Worm (Caenorhabditis elegans): ENCODE results near the gene C34C12.8.

Gene C34C12.8

ce11 chrIII:3470973-3471372, 10.8 kb downstream of the C34C12.8 start:
- TF ChIP-seq aly-1 (tag; optimal IDR thresholded peaks at IDR 0.05) = no peak
- TF ChIP-seq B0310.2 (tag; optimal IDR thresholded peaks at IDR 0.05) = no peak
- TF ChIP-seq F13C5.2 (tag; optimal IDR thresholded peaks at IDR 0.05) = no peak
- no peak for TF ChIP-seq tbx-11 (GFP tag; IDR thresholded peaks at IDR 0.05)
- no peak for TF ChIP-seq ets-7 (tag; optimal IDR thresholded peaks at IDR 0.05)
- no peak for TF ChIP-seq ama-1 (optimal IDR thresholded peaks at IDR 0.05)
- TF ChIP-seq flt-1 (GFP tag; IDR thresholded peaks at IDR 0.05) = no peak
- no peak for TF ChIP-seq scrt-1 (GFP tag; IDR thresholded peaks at IDR 0.05)
- TF ChIP-seq ceh-36 (tag; optimal IDR thresholded peaks at IDR 0.05) = no peak
- TF ChIP-seq tra-4 (tag; optimal IDR thresholded peaks at IDR 0.05) = no peak
- TF ChIP-seq tbx-37 (GFP tag; conservative IDR thresholded peaks at IDR 0.05) = no peak
- no peak for TF ChIP-seq hmbx-1 (tag; optimal IDR thresholded peaks at IDR 0.05)
- TF ChIP-seq ceh-13 (GFP tag; optimal IDR thresholded peaks at IDR 0.05) = no peak
- no peak for TF ChIP-seq sea-1 (GFP tag; conservative IDR thresholded peaks at IDR 0.05)
- TF ChIP-seq hnd-1 (tag; optimal IDR thresholded peaks at IDR 0.05) = no peak
- TF ChIP-seq hmg-4 (GFP tag; optimal IDR thresholded peaks at IDR 0.05) = no peak
- no peak for TF ChIP-seq pes-1 (GFP tag; IDR thresholded peaks at IDR 0.05)

DNA sequence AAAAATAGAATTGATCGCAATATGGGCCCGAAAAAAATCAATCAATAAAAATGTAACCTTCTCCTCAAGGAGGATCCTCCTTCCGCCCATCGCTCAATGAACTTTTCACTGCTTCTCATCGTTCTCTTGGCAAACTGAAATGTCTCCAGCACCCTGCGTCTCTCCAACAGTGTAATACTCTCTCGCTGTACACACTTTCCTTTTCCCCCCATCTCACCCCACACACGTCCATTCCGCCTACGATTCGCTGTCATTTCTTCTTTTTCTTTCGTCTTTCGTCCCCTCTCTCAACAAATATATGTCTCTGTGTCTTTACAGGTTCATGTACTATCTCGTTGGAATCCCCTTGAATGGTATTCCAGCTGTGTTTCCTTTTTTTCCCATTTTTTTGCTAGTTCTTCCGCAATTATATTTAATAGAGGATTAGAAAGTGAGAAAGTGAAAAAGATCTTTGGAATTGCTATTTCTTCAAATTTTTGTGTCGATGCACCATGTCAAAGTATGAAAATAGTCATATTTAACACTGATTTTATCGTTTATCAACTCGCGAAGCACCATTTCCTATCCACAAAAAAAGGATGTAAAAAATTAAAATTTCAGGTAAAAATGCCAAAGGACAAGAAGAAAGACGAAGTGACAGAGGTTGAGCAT, 11.3 kb downstream of the C34C12.8 start, which contains the start of gene rsu-1:
TSS of gene rsu-1 (plus strand) at position 601 of the 651 bp plus-strand sequence.
- peak; percentile 26 for TF ChIP-seq F13C5.2 (tag; optimal IDR thresholded peaks at IDR 0.05)
- TF ChIP-seq ama-1 (optimal IDR thresholded peaks at IDR 0.05) = no peak
- TF ChIP-seq aly-1 (tag; optimal IDR thresholded peaks at IDR 0.05) = no peak
- TF ChIP-seq tbx-37 (GFP tag; conservative IDR thresholded peaks at IDR 0.05) = no peak
- no peak for TF ChIP-seq hmbx-1 (tag; optimal IDR thresholded peaks at IDR 0.05)
- no peak for TF ChIP-seq ceh-36 (tag; optimal IDR thresholded peaks at IDR 0.05)

ce11 chrIII:3475014-3475413, 14.8 kb downstream of the C34C12.8 start:
- TF ChIP-seq ceh-36 (tag; optimal IDR thresholded peaks at IDR 0.05) = no peak

ce11 chrIII:3475497-3475896, 15.3 kb downstream of the C34C12.8 start, which contains the start of gene C34C12.9:
TSS of gene C34C12.9 (minus strand) at chrIII:3475512.
- TF ChIP-seq hmg-4 (GFP tag; optimal IDR thresholded peaks at IDR 0.05) = no peak
- TF ChIP-seq flt-1 (GFP tag; IDR thresholded peaks at IDR 0.05) = no peak
- TF ChIP-seq ceh-36 (tag; optimal IDR thresholded peaks at IDR 0.05) = no peak
- no peak for TF ChIP-seq tra-4 (tag; optimal IDR thresholded peaks at IDR 0.05)
- TF ChIP-seq F13C5.2 (tag; optimal IDR thresholded peaks at IDR 0.05) = no peak
- no peak for TF ChIP-seq tbx-37 (GFP tag; conservative IDR thresholded peaks at IDR 0.05)
- no peak for TF ChIP-seq ceh-13 (GFP tag; optimal IDR thresholded peaks at IDR 0.05)
- no peak for TF ChIP-seq ets-7 (tag; optimal IDR thresholded peaks at IDR 0.05)
- no peak for TF ChIP-seq hnd-1 (tag; optimal IDR thresholded peaks at IDR 0.05)
- no peak for TF ChIP-seq tbx-11 (GFP tag; IDR thresholded peaks at IDR 0.05)
- TF ChIP-seq B0310.2 (tag; optimal IDR thresholded peaks at IDR 0.05) = no peak
- no peak for TF ChIP-seq ama-1 (optimal IDR thresholded peaks at IDR 0.05)
- no peak for TF ChIP-seq aly-1 (tag; optimal IDR thresholded peaks at IDR 0.05)
- TF ChIP-seq hmbx-1 (tag; optimal IDR thresholded peaks at IDR 0.05) = no peak
- TF ChIP-seq scrt-1 (GFP tag; IDR thresholded peaks at IDR 0.05) = no peak
- TF ChIP-seq pes-1 (GFP tag; IDR thresholded peaks at IDR 0.05) = no peak
- TF ChIP-seq sea-1 (GFP tag; conservative IDR thresholded peaks at IDR 0.05) = no peak

DNA sequence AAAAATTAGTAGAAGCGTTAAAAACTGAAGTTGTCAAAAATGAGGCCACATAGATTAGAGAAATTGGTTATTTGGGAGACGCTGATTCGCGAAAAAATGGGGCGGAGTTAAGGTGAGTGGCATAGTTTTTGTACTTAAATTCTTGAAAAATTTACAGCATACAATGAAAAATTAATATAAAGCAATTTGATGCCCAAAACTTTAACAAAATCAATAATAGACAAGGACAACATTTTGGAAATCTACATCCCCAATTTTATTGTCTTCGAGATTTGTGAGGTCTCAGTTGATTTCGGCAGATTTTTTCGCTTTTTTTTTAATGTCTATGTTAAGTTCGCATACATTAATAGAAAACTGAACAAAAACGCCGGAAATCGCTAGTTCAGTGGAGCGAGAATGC, 16.0 kb downstream of the C34C12.8 start:
- no peak for TF ChIP-seq flt-1 (GFP tag; IDR thresholded peaks at IDR 0.05)
- TF ChIP-seq ets-7 (tag; optimal IDR thresholded peaks at IDR 0.05) = peak; percentile 49
- no peak for TF ChIP-seq tbx-11 (GFP tag; IDR thresholded peaks at IDR 0.05)
- TF ChIP-seq hmbx-1 (tag; optimal IDR thresholded peaks at IDR 0.05) = peak; percentile 56
- TF ChIP-seq aly-1 (tag; optimal IDR thresholded peaks at IDR 0.05) = no peak
- no peak for TF ChIP-seq hmg-4 (GFP tag; optimal IDR thresholded peaks at IDR 0.05)
- TF ChIP-seq pes-1 (GFP tag; IDR thresholded peaks at IDR 0.05) = peak; percentile 20; the same call in 1 of the 2 replicates
- no peak for TF ChIP-seq tbx-37 (GFP tag; conservative IDR thresholded peaks at IDR 0.05)
- TF ChIP-seq F13C5.2 (tag; optimal IDR thresholded peaks at IDR 0.05) = no peak
- TF ChIP-seq sea-1 (GFP tag; conservative IDR thresholded peaks at IDR 0.05) = no peak
- no peak for TF ChIP-seq ama-1 (optimal IDR thresholded peaks at IDR 0.05)
- TF ChIP-seq B0310.2 (tag; optimal IDR thresholded peaks at IDR 0.05) = peak; percentile 68
- TF ChIP-seq ceh-13 (GFP tag; optimal IDR thresholded peaks at IDR 0.05) = peak; percentile 42
- peak; percentile 40 for TF ChIP-seq hnd-1 (tag; optimal IDR thresholded peaks at IDR 0.05)
- TF ChIP-seq tra-4 (tag; optimal IDR thresholded peaks at IDR 0.05) = peak; percentile 42
- TF ChIP-seq scrt-1 (GFP tag; IDR thresholded peaks at IDR 0.05) = no peak
- no peak for TF ChIP-seq ceh-36 (tag; optimal IDR thresholded peaks at IDR 0.05)

DNA sequence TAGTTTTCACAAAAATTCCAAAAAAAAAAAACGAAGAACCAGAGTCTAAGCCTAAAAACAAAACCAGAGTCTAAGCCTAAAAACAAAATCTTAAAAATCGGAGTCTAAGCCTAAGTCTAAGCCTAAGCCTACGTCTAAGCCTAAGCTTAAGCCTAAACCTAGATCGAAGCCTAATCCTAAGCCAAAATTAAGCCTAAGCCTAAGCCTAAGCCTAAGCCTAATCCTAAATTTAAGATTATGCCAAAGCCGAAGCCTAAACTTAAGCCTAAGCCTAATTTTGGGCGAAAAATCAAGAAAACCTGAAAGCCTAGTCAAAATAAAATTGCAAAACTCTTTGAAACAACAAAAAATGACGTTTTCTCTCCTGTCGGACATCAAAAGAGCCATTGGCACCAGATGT, 17.2 kb downstream of the C34C12.8 start:
- peak; percentile 80 for TF ChIP-seq ceh-36 (tag; optimal IDR thresholded peaks at IDR 0.05)
- no peak for TF ChIP-seq scrt-1 (GFP tag; IDR thresholded peaks at IDR 0.05)

DNA sequence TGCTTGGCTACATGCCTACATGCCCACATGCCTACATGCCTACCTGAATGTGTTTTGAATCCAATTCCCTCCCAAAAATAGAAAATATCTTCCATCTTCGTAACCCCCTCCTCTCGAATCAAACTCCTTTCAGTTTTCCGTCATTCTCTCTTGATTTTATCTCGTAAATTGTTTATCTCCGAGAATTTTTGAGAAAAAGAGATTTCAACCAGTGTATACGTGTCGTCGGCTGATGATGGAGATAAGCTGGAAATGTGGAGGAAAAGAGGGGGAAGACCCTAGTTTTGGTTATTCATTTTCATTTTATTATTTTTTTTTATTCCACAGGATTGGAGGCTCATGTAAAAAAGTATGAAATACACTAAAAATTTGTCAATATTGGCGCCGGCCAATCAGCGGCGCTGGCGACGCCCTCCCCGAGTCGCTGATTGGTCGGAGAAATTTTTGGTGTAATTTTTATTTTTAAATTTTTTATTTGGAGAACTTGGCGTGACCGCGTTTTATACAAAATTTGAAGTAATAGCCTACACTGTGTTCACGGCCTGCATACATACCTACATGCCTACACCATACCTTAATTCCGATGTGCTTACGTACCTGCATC, 18.7 kb downstream of the C34C12.8 start:
- TF ChIP-seq aly-1 (tag; optimal IDR thresholded peaks at IDR 0.05) (no peak), tbx-37 (GFP tag; conservative IDR thresholded peaks at IDR 0.05) (no peak), sea-1 (GFP tag; conservative IDR thresholded peaks at IDR 0.05) (no peak), B0310.2 (tag; optimal IDR thresholded peaks at IDR 0.05) (no peak), F13C5.2 (tag; optimal IDR thresholded peaks at IDR 0.05) (no peak), ets-7 (tag; optimal IDR thresholded peaks at IDR 0.05) (no peak), ceh-36 (tag; optimal IDR thresholded peaks at IDR 0.05) (no peak), pes-1 (GFP tag; IDR thresholded peaks at IDR 0.05) (no peak), ama-1 (optimal IDR thresholded peaks at IDR 0.05) (no peak), hnd-1 (tag; optimal IDR thresholded peaks at IDR 0.05) (no peak), tbx-11 (GFP tag; IDR thresholded peaks at IDR 0.05) (no peak), scrt-1 (GFP tag; IDR thresholded peaks at IDR 0.05) (no peak), tra-4 (tag; optimal IDR thresholded peaks at IDR 0.05) (no peak), hmbx-1 (tag; optimal IDR thresholded peaks at IDR 0.05) (no peak), hmg-4 (GFP tag; optimal IDR thresholded peaks at IDR 0.05) (no peak), ceh-13 (GFP tag; optimal IDR thresholded peaks at IDR 0.05) (no peak), flt-1 (GFP tag; IDR thresholded peaks at IDR 0.05) (no peak)

Data from whole organism, early embryonic.